Worm (Caenorhabditis elegans): Measurements from ENCODE around the gene F17C8.9.

ce11 chrIII:4740820-4741219 is 6.7 kb downstream of the F17C8.9 start:
- TF ChIP-seq B0310.2 (tag; optimal IDR thresholded peaks at IDR 0.05), result no peak
- no peak for TF ChIP-seq flt-1 (GFP tag; IDR thresholded peaks at IDR 0.05)
- no peak for TF ChIP-seq tra-4 (tag; optimal IDR thresholded peaks at IDR 0.05)
- no peak for TF ChIP-seq tbx-37 (GFP tag; conservative IDR thresholded peaks at IDR 0.05)
- no peak for TF ChIP-seq ama-1 (optimal IDR thresholded peaks at IDR 0.05)
- no peak for TF ChIP-seq hmbx-1 (tag; optimal IDR thresholded peaks at IDR 0.05)
- no peak for TF ChIP-seq hnd-1 (tag; optimal IDR thresholded peaks at IDR 0.05)
- TF ChIP-seq aly-1 (tag; optimal IDR thresholded peaks at IDR 0.05), result no peak
- no peak for TF ChIP-seq ceh-36 (tag; optimal IDR thresholded peaks at IDR 0.05)
- TF ChIP-seq tbx-11 (GFP tag; IDR thresholded peaks at IDR 0.05), result no peak
